Fruit fly (Drosophila melanogaster): ENCODE data around the gene Cdk8.

The Cdk8 gene

dm6 chr3L:9847420-9847977, 9.0 kb upstream of the Cdk8 start (continued):
- TF ChIP-seq Atf6 (GFP tag; IDR thresholded peaks at IDR 0.05) (peak; percentile 58; the same call in 1 of the 2 replicates), CG34224 (GFP tag; IDR thresholded peaks at IDR 0.05; ENCODE audit: partially characterized antibody) (no peak), HmgD (GFP tag; optimal IDR thresholded peaks at IDR 0.05) (no peak), emc (GFP tag; optimal IDR thresholded peaks at IDR 0.05) (no peak), CG18011 (GFP tag; optimal IDR thresholded peaks at IDR 0.05) (peak; percentile 21), CG11696 (GFP tag; IDR thresholded peaks at IDR 0.05) (peak; percentile 63; the same call in 1 of the 2 replicates), Ets65A (GFP tag) (peak; percentile 87), CG4707 (GFP tag; optimal IDR thresholded peaks at IDR 0.05) (no peak), CG17186 (GFP tag; optimal IDR thresholded peaks at IDR 0.05) (no peak), GATAe (GFP tag; conservative IDR thresholded peaks at IDR 0.05) (no peak), CG13296 (GFP tag; optimal IDR thresholded peaks at IDR 0.05) (peak; percentile 51), luna (GFP tag; optimal IDR thresholded peaks at IDR 0.05) (no peak), Pdp1 (GFP tag; optimal IDR thresholded peaks at IDR 0.05) (peak; percentile 49 to 75), CG3995 (GFP tag; optimal IDR thresholded peaks at IDR 0.05) (peak; percentile 18), CG31441 (GFP tag; IDR thresholded peaks at IDR 0.05) (no peak), CG34422 (GFP tag; IDR thresholded peaks at IDR 0.05) (no peak), sens (GFP tag) (peak; percentile 83), sr (GFP tag; IDR thresholded peaks at IDR 0.05) (0 out of 3 replicates have a peak, but pooled peaks have one; percentile 36), NFAT (GFP tag; IDR thresholded peaks at IDR 0.05) (peak; percentile 74), H15 (GFP tag; IDR thresholded peaks at IDR 0.05) (peak; percentile 37; the same call in 1 of the 3 replicates), Ada2b (GFP tag; IDR thresholded peaks at IDR 0.05) (peak; percentile 53), CHES-1-like (GFP tag; optimal IDR thresholded peaks at IDR 0.05) (peak; percentile 59), CG12104 (GFP tag; optimal IDR thresholded peaks at IDR 0.05) (no peak), pb (GFP tag; optimal IDR thresholded peaks at IDR 0.05) (peak; percentile 41), wdn (GFP tag; IDR thresholded peaks at IDR 0.05) (no peak), CG3163 (GFP tag; optimal IDR thresholded peaks at IDR 0.05) (no peak), Dfd (GFP tag; optimal IDR thresholded peaks at IDR 0.05) (no peak), Bteb2 (GFP tag; optimal IDR thresholded peaks at IDR 0.05) (peak; percentile 56), sd (tag; optimal IDR thresholded peaks at IDR 0.05) (peak; percentile 75), CrebB (tag; optimal IDR thresholded peaks at IDR 0.05) (peak; percentile 36), nau (GFP tag; optimal IDR thresholded peaks at IDR 0.05) (peak; percentile 26), Hr78 (GFP tag; optimal IDR thresholded peaks at IDR 0.05) (no peak), CG10267 (tag; optimal IDR thresholded peaks at IDR 0.05) (no peak), CG7271 (tag; optimal IDR thresholded peaks at IDR 0.05) (no peak), CG32767 (GFP tag; IDR thresholded peaks at IDR 0.05) (no peak), sima (GFP tag; optimal IDR thresholded peaks at IDR 0.05) (no peak), CG3281 (GFP tag; optimal IDR thresholded peaks at IDR 0.05) (peak; percentile 67), gsb (GFP tag; IDR thresholded peaks at IDR 0.05) (no peak), sisA (GFP tag; IDR thresholded peaks at IDR 0.05) (peak; percentile 35; the same call in 1 of the 2 replicates), Neu2 (GFP tag; optimal IDR thresholded peaks at IDR 0.05; ENCODE audit: borderline replicate concordance) (no peak), Sry-β (GFP tag; optimal IDR thresholded peaks at IDR 0.05) (no peak), kni (GFP tag; optimal IDR thresholded peaks at IDR 0.05) (no peak), Hr51 (GFP tag; optimal IDR thresholded peaks at IDR 0.05) (peak in 1 of 2 experiments; percentile 64), CG8089 (GFP tag; optimal IDR thresholded peaks at IDR 0.05) (no peak), CG10366 (GFP tag; IDR thresholded peaks at IDR 0.05) (peak; percentile 61), NfI (GFP tag; optimal IDR thresholded peaks at IDR 0.05) (peak; percentile 51), CG12219 (GFP tag; optimal IDR thresholded peaks at IDR 0.05) (peak; percentile 19), CG17802 (tag; optimal IDR thresholded peaks at IDR 0.05) (no peak), Xbp1 (GFP tag; optimal IDR thresholded peaks at IDR 0.05) (peak; percentile 47), CG6175 (GFP tag; IDR thresholded peaks at IDR 0.05) (no peak)

Measured in whole organism, embryonic.